Fruit fly (Drosophila melanogaster) whole organism, prepupa: Measurements from ENCODE around the gene Lipt2.

Experiments
- Blimp-1 ChIP-seq: fragments of 200-800 bp; sonication (Bioruptor generic); optimal IDR thresholded peaks from 3 replicates; lab custom pipeline; 2017; ENCODE audit warnings: missing biosample characterization, missing genetic modification characterization, mild to moderate bottlenecking, moderate library complexity, missing genetic modification reagents
- CG10631 ChIP-seq: fragments of 200-800 bp; sonication (Bioruptor generic); optimal IDR thresholded peaks from 2 replicates; lab custom pipeline; 2016; ENCODE audit warnings: missing biosample characterization, missing genetic modification characterization
- CG10669 ChIP-seq: fragments of 200-800 bp; sonication (Bioruptor generic); optimal IDR thresholded peaks from 3 replicates; lab custom pipeline; 2018; ENCODE audit warnings: missing biosample characterization, mild to moderate bottlenecking, missing genetic modification characterization, moderate library complexity
- CG11294 ChIP-seq: fragments of 200-800 bp; sonication (Bioruptor generic); IDR thresholded peaks from 2 replicates; pipeline ENCODE4 v1.3.6; 2022; ENCODE audit warnings: missing biosample characterization, missing genetic modification characterization
- CG11902 ChIP-seq: fragments of 200-800 bp; sonication (Bioruptor generic); optimal IDR thresholded peaks from 3 replicates; lab custom pipeline; 2016; ENCODE audit warnings: missing biosample characterization, missing genetic modification characterization
- CG1621 ChIP-seq: fragments of 200-800 bp; sonication (Bioruptor generic); optimal IDR thresholded peaks from 3 replicates; lab custom pipeline; 2018; ENCODE audit warnings: missing biosample characterization, mild to moderate bottlenecking, missing genetic modification characterization
- CG31627 ChIP-seq: fragments of 200-800 bp; sonication (Bioruptor generic); optimal IDR thresholded peaks from 3 replicates; lab custom pipeline; 2016; ENCODE audit warnings: missing biosample characterization, missing genetic modification characterization
- CG34406 ChIP-seq: fragments of 200-800 bp; sonication (Bioruptor generic); optimal IDR thresholded peaks from 3 replicates; lab custom pipeline; 2016; ENCODE audit warnings: missing biosample characterization, missing genetic modification characterization
- CG3919 ChIP-seq: fragments of 200-800 bp; sonication (Bioruptor generic); optimal IDR thresholded peaks from 3 replicates; lab custom pipeline; 2016; ENCODE audit warnings: missing biosample characterization, missing genetic modification characterization
- CG6163 ChIP-seq: fragments of 200-800 bp; sonication (Bioruptor generic); IDR thresholded peaks from 3 replicates; pipeline ENCODE4 v1.3.6; 2022; ENCODE audit warnings: missing biosample characterization, missing genetic modification characterization
- CG6808 ChIP-seq: fragments of 200-800 bp; sonication (Bioruptor generic); optimal IDR thresholded peaks from 3 replicates; lab custom pipeline; 2017; ENCODE audit warnings: missing biosample characterization, missing genetic modification characterization, mild to moderate bottlenecking, moderate library complexity, missing genetic modification reagents
- CG6854 ChIP-seq: fragments of 200-800 bp; sonication (Bioruptor generic); optimal IDR thresholded peaks from 2 replicates; lab custom pipeline; 2017; ENCODE audit warnings: missing biosample characterization, mild to moderate bottlenecking, missing genetic modification characterization
- CG7368 ChIP-seq: fragments of 200-800 bp; sonication (Bioruptor generic); optimal IDR thresholded peaks from 3 replicates; lab custom pipeline; 2016; ENCODE audit warnings: missing biosample characterization, missing genetic modification characterization
- CG9139 ChIP-seq: fragments of 200-800 bp; sonication (Bioruptor generic); optimal IDR thresholded peaks from 3 replicates; lab custom pipeline; 2017; ENCODE audit warnings: missing biosample characterization, mild to moderate bottlenecking, missing genetic modification characterization
- Eip75B ChIP-seq: fragments of 200-800 bp; sonication (Bioruptor generic); optimal IDR thresholded peaks from 3 replicates; lab custom pipeline; 2016; ENCODE audit warnings: missing biosample characterization, missing genetic modification characterization
- Eip78C ChIP-seq: fragments of 200-800 bp; sonication (Bioruptor generic); peaks from one replicate; lab custom pipeline; 2016; ENCODE audit warnings: missing biosample characterization, missing genetic modification characterization
- Eip93F ChIP-seq: fragments of 200-800 bp; sonication (Bioruptor generic); optimal IDR thresholded peaks from 2 replicates; lab custom pipeline; 2016; ENCODE audit warnings: missing biosample characterization, mild to moderate bottlenecking, missing genetic modification characterization
- Ets21C ChIP-seq: fragments of 200-800 bp; sonication (Bioruptor generic); optimal IDR thresholded peaks from 3 replicates; lab custom pipeline; 2016; ENCODE audit warnings: missing biosample characterization, missing genetic modification characterization
- Hr4 ChIP-seq: fragments of 200-800 bp; sonication (Bioruptor generic); optimal IDR thresholded peaks from 3 replicates; lab custom pipeline; 2016; ENCODE audit warnings: missing biosample characterization, missing genetic modification characterization
- Met ChIP-seq: fragments of 200-800 bp; sonication (Bioruptor generic); optimal IDR thresholded peaks from 3 replicates; lab custom pipeline; 2016; ENCODE audit warnings: missing biosample characterization, missing genetic modification characterization
- Sox102F ChIP-seq: fragments of 200-800 bp; sonication (Bioruptor generic); optimal IDR thresholded peaks from 2 replicates; lab custom pipeline; 2016; ENCODE audit warnings: missing biosample characterization, mild to moderate bottlenecking, missing genetic modification characterization
- Sox14 ChIP-seq: fragments of 200-800 bp; sonication (Bioruptor generic); optimal IDR thresholded peaks from 3 replicates; lab custom pipeline; 2016; ENCODE audit warnings: missing biosample characterization, missing genetic modification characterization
- Sox15 ChIP-seq: fragments of 200-800 bp; sonication (Bioruptor generic); optimal IDR thresholded peaks from 3 replicates; lab custom pipeline; 2016; ENCODE audit warnings: missing biosample characterization, missing genetic modification characterization
- acj6 ChIP-seq: fragments of 200-800 bp; sonication (Bioruptor generic); optimal IDR thresholded peaks from 3 replicates; lab custom pipeline; 2016; ENCODE audit warnings: missing biosample characterization, missing genetic modification characterization
- dsx ChIP-seq: fragments of 200-800 bp; optimal IDR thresholded peaks from 3 replicates; lab custom pipeline; 2019; ENCODE audit warnings: missing biosample characterization, mild to moderate bottlenecking, missing genetic modification characterization, moderate library complexity; ENCODE audit not compliant: poor library complexity, severe bottlenecking
- eg ChIP-seq: fragments of 200-800 bp; sonication (Bioruptor generic); IDR thresholded peaks from 3 replicates; pipeline ENCODE4 v1.3.6; 2022; ENCODE audit warnings: missing biosample characterization, missing genetic modification characterization
- esn ChIP-seq: fragments of 200-800 bp; sonication (Bioruptor generic); optimal IDR thresholded peaks from 2 replicates; lab custom pipeline; 2016; ENCODE audit warnings: missing biosample characterization, mild to moderate bottlenecking, missing genetic modification characterization, moderate library complexity
- fd59A ChIP-seq: fragments of 200-800 bp; sonication (Bioruptor generic); optimal IDR thresholded peaks from 2 replicates; lab custom pipeline; 2017; ENCODE audit warnings: missing biosample characterization, mild to moderate bottlenecking, missing genetic modification characterization, missing genetic modification reagents
- fd85E ChIP-seq: fragments of 200-800 bp; sonication (Bioruptor generic); optimal IDR thresholded peaks from 3 replicates; lab custom pipeline; 2016; ENCODE audit warnings: missing biosample characterization, missing genetic modification characterization
- fkh ChIP-seq: fragments of 200-800 bp; sonication (Bioruptor generic); optimal IDR thresholded peaks from 3 replicates; lab custom pipeline; 2017; ENCODE audit warnings: missing biosample characterization, mild to moderate bottlenecking, missing genetic modification characterization, moderate library complexity
- pdm3 ChIP-seq: fragments of 200-800 bp; sonication (Bioruptor generic); optimal IDR thresholded peaks from 3 replicates; lab custom pipeline; 2016; ENCODE audit warnings: missing biosample characterization, missing genetic modification characterization
- salr ChIP-seq, 2 experiments: fragments of 200-800 bp; sonication (Bioruptor generic); optimal IDR thresholded peaks; 3 replicates each; lab custom pipeline; 2016 to 2018; ENCODE audit warnings: missing biosample characterization in 2 of 2, missing genetic modification characterization in 2 of 2, mild to moderate bottlenecking in 1 of 2
- spab ChIP-seq: fragments of 200-800 bp; sonication (Bioruptor generic); optimal IDR thresholded peaks from 2 replicates; lab custom pipeline; 2017; ENCODE audit warnings: missing biosample characterization, mild to moderate bottlenecking, missing genetic modification characterization, missing genetic modification reagents
- ss ChIP-seq, 2 experiments: fragments of 200-800 bp; sonication (Bioruptor generic); optimal IDR thresholded peaks; 2 replicates in 1 of 2; 3 replicates in 1 of 2; lab custom pipeline; 2017 to 2018; ENCODE audit warnings: mild to moderate bottlenecking in 2 of 2, missing biosample characterization in 2 of 2, missing genetic modification characterization in 2 of 2, moderate library complexity in 1 of 2
- svp ChIP-seq: fragments of 200-800 bp; sonication (Bioruptor generic); peaks from one replicate; lab custom pipeline; 2016; ENCODE audit warnings: missing biosample characterization, missing genetic modification characterization
- topi ChIP-seq: fragments of 200-800 bp; sonication (Bioruptor generic); optimal IDR thresholded peaks from 3 replicates; lab custom pipeline; 2016; ENCODE audit warnings: missing biosample characterization, missing genetic modification characterization
- vri ChIP-seq: fragments of 200-800 bp; sonication (Bioruptor generic); optimal IDR thresholded peaks from 3 replicates; lab custom pipeline; 2016; ENCODE audit warnings: missing biosample characterization, mild to moderate bottlenecking, missing genetic modification characterization

Lipt2 gene

DNA sequence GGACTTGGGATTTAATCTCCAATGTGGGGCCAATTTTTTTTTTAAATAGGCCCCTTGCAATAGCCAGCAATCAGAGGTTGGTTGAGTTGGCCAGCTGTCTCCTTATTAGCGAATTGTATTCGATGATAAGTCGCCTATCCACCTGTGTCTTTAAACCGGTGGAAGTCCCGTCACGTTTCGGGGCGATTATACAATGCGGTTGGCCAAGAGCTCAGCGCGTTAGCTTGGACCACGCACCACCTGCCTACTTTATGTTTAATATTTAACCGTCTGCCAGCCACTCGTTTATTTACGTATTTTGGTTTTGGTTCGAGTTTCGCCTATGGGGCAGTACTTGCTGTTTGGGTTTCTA is 33.5 kb upstream of the Lipt2 start:
- no peak for TF ChIP-seq pdm3 (GFP tag; lab: Kevin White, UChicago)
- no peak for TF ChIP-seq dsx
- peak; percentile 68 for TF ChIP-seq vri (GFP tag; lab: Kevin White, UChicago)

DNA sequence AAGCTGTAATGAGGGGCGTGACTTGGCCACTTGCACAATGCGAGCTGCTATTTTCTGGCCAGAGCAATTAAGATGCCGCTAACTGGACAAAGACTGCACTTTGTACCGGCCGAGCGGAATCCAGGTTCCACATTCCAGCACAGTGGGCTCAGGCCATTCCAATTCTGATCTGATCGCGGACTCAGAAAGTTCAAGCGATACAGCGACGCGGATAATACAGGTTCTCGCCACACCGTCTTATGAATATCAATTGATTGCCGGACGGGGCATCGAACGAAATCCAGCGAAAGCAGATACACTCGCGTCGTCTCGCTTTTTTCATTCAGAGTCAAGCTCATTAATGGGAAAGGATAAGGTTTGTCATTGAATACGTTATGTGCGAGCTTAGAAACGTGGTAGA is 31.8 kb upstream of the Lipt2 start:
- TF ChIP-seq fd85E (GFP tag; lab: Kevin White, UChicago) (no peak), Sox102F (GFP tag; lab: Kevin White, UChicago) (no peak), Blimp-1 (GFP tag; lab: Kevin White, UChicago) (peak; percentile 48), CG10631 (no peak), CG6808 (peak; percentile 56), eg (GFP tag; lab: Robert Waterston, UW) (0 out of 3 replicates have a peak, but pooled peaks have one; percentile 26), Eip93F (GFP tag; lab: Kevin White, UChicago) (no peak), CG7368 (no peak), CG11902 (no peak), CG1621 (tag; lab: Kevin White, UChicago) (peak; percentile 49), Eip78C (GFP tag; lab: Kevin White, UChicago) (peak; percentile 41), CG34406 (GFP tag; lab: Kevin White, UChicago) (no peak), ss (GFP tag; optimal IDR thresholded peaks at IDR 0.05; lab: Kevin White, UChicago) (peak; percentile 37 to 57), Sox14 (GFP tag; lab: Kevin White, UChicago) (peak; percentile 17), pdm3 (GFP tag; lab: Kevin White, UChicago) (no peak), dsx (no peak), svp (GFP tag; lab: Kevin White, UChicago) (peak; percentile 86), CG6854 (GFP tag; lab: Kevin White, UChicago) (peak; percentile 64), Sox15 (GFP tag; lab: Kevin White, UChicago) (no peak), Eip75B (GFP tag; lab: Kevin White, UChicago) (no peak), spab (GFP tag; lab: Kevin White, UChicago) (peak; percentile 36), Met (GFP tag; lab: Kevin White, UChicago) (no peak), topi (GFP tag; lab: Kevin White, UChicago) (peak; percentile 1), CG9139 (GFP tag; lab: Kevin White, UChicago) (peak; percentile 44), CG10669 (GFP tag; lab: Kevin White, UChicago) (peak; percentile 19)

DNA sequence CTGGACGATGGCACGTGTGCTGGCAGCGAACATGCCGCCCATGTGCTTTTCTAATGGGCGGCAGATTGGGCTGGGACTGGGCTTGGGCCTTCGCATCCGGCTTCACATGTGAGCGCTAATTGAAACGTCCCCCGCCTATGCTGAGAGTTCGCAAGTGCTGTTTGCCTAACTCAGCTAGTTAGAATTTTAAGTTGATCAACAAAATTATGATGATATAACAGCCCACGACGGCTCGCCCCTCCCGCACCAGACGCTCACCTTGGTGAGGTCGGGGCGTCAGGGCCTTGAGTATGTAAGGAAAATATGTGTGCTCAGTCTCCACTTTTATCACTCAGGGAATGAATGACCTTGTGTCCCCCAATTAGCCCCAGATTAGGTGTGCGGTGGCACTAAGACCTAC is 29.8 kb upstream of the Lipt2 start:
- no peak for TF ChIP-seq Sox102F (GFP tag; lab: Kevin White, UChicago)
- TF ChIP-seq pdm3 (GFP tag; lab: Kevin White, UChicago) = no peak
- no peak for TF ChIP-seq Ets21C (GFP tag; lab: Kevin White, UChicago)
- no peak for TF ChIP-seq Hr4 (GFP tag; lab: Kevin White, UChicago)
- TF ChIP-seq fkh = peak; percentile 62

DNA sequence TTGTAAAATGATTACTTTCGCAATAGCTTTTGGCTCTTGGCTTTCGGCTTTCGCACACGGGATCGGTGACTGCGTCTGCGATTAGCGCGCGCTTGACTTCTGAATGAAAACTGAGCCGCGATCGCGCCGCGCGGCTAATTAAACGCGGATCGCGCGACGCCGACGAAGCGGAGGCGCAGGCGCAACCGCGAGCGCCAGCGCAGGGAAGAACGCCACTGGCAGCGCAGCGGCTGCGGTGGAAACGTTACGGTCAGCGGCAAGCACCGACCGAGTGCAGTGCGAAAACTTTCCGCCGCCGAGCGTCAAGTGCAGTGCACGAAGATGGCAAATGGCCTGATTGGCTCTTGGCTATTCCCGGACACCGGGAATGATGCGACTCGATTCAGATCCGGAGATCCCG is 25.7 kb upstream of the Lipt2 start, which contains the start of gene CG31522:
Gene CG31522, minus strand, starts transcription at position 101 of the 400 bp plus-strand sequence.
- TF ChIP-seq acj6 (no peak), CG31627 (GFP tag; lab: Kevin White, UChicago) (no peak), CG6808 (no peak), CG9139 (GFP tag; lab: Kevin White, UChicago) (no peak), CG6163 (no peak), CG1621 (tag; lab: Kevin White, UChicago) (peak; percentile 26), pdm3 (GFP tag; lab: Kevin White, UChicago) (no peak), Eip78C (GFP tag; lab: Kevin White, UChicago) (peak; percentile 34)

DNA sequence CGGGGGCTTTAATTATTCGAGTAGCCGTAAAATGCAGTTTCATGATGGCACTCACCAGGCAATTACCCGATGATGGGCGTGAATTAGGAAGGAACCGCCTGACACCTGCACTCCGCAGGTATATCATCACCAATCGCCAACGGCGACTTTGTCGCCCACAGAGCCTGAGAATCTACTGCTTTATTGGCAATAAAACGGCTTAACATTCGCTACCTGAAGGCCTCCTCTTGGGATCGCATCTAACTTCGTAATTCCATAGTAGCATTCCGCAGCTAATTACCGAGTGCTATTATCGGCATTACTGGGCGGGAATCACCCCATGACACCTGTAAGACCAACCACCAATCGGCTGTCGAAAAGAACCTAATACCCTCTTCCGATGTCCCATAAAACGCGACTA is 21.1 kb upstream of the Lipt2 start:
- TF ChIP-seq CG7368 (no peak), esn (GFP tag; lab: Kevin White, UChicago) (no peak), Hr4 (GFP tag; lab: Kevin White, UChicago) (no peak), CG6808 (no peak), CG11294 (GFP tag; lab: Robert Waterston, UW) (no peak), CG1621 (tag; lab: Kevin White, UChicago) (no peak), salr (GFP tag; optimal IDR thresholded peaks at IDR 0.05; lab: Kevin White, UChicago) (no peak), CG3919 (GFP tag; lab: Kevin White, UChicago) (no peak), fd85E (GFP tag; lab: Kevin White, UChicago) (no peak), ss (GFP tag; optimal IDR thresholded peaks at IDR 0.05; lab: Kevin White, UChicago) (no peak), fd59A (GFP tag; lab: Kevin White, UChicago) (no peak), eg (GFP tag; lab: Robert Waterston, UW) (no peak), pdm3 (GFP tag; lab: Kevin White, UChicago) (no peak)
